Fruit fly (Drosophila melanogaster) whole organism, embryonic: ENCODE measurements around the gene CG10431.

Experiments used
- Abd-B ChIP-seq: fragments of 200-800 bp; sonication (Bioruptor generic); optimal IDR thresholded peaks from 2 replicates; lab custom pipeline; 2018; ENCODE audit warnings: missing biosample characterization, mild to moderate bottlenecking, missing genetic modification characterization, moderate library complexity
- C15 ChIP-seq: fragments of 200-800 bp; sonication (Bioruptor generic); IDR thresholded peaks from 3 replicates; pipeline ENCODE4 v1.3.6; 2022; ENCODE audit warnings: missing biosample characterization, missing genetic modification characterization
- CG10431 ChIP-seq: fragments of 200-800 bp; sonication (Bioruptor generic); optimal IDR thresholded peaks from 3 replicates; lab custom pipeline; 2018; ENCODE audit warnings: missing biosample characterization, mild to moderate bottlenecking, missing genetic modification characterization
- CG11247 ChIP-seq: fragments of 200-800 bp; sonication (Bioruptor generic); IDR thresholded peaks from 2 replicates; pipeline ENCODE4 v1.3.6; 2022; ENCODE audit warnings: missing biosample characterization, missing genetic modification characterization
- CG1233 ChIP-seq: fragments of 200-800 bp; sonication (Bioruptor generic); optimal IDR thresholded peaks from 4 replicates; lab custom pipeline; 2018; ENCODE audit warnings: missing biosample characterization, mild to moderate bottlenecking, missing genetic modification characterization
- CG13775 ChIP-seq: fragments of 200-800 bp; sonication (Bioruptor generic); optimal IDR thresholded peaks from 3 replicates; lab custom pipeline; 2017; ENCODE audit warnings: missing biosample characterization, mild to moderate bottlenecking, missing genetic modification characterization
- CG15514 ChIP-seq: fragments of 200-800 bp; sonication (Bioruptor generic); optimal IDR thresholded peaks from 3 replicates; lab custom pipeline; 2017; ENCODE audit warnings: missing biosample characterization, missing genetic modification characterization, mild to moderate bottlenecking, moderate library complexity, missing genetic modification reagents
- CG1602 ChIP-seq: fragments of 200-800 bp; sonication (Bioruptor generic); optimal IDR thresholded peaks from 3 replicates; lab custom pipeline; 2016; ENCODE audit warnings: missing biosample characterization, missing genetic modification characterization
- CG16815 ChIP-seq: fragments of 200-800 bp; sonication (Bioruptor generic); optimal IDR thresholded peaks from 3 replicates; lab custom pipeline; 2017; ENCODE audit warnings: missing biosample characterization, mild to moderate bottlenecking, missing genetic modification characterization
- CG18476 ChIP-seq: fragments of 200-800 bp; sonication (Bioruptor generic); optimal IDR thresholded peaks from 2 replicates; lab custom pipeline; 2016; ENCODE audit warnings: missing biosample characterization, mild to moderate bottlenecking, missing genetic modification characterization
- CG32767 ChIP-seq: fragments of 200-800 bp; sonication (Bioruptor generic); IDR thresholded peaks from 2 replicates; pipeline ENCODE4 v1.3.6; 2022; ENCODE audit warnings: missing biosample characterization, missing genetic modification characterization
- CG3847 ChIP-seq: fragments of 200-800 bp; sonication (Bioruptor generic); IDR thresholded peaks from 2 replicates; pipeline ENCODE4 v1.3.6; 2022; ENCODE audit warnings: missing biosample characterization, missing genetic modification characterization
- CG4282 ChIP-seq: fragments of 200-800 bp; sonication (Bioruptor generic); optimal IDR thresholded peaks from 2 replicates; lab custom pipeline; 2016; ENCODE audit warnings: missing biosample characterization, missing genetic modification characterization
- CG4707 ChIP-seq: fragments of 200-800 bp; sonication (Bioruptor generic); optimal IDR thresholded peaks from 2 replicates; lab custom pipeline; 2018; ENCODE audit warnings: missing biosample characterization, mild to moderate bottlenecking, missing genetic modification characterization, moderate library complexity
- CG7556 ChIP-seq: fragments of 200-800 bp; sonication (Bioruptor generic); optimal IDR thresholded peaks from 2 replicates; lab custom pipeline; 2017; ENCODE audit warnings: missing biosample characterization, mild to moderate bottlenecking, missing genetic modification characterization
- CG7786 ChIP-seq: fragments of 200-800 bp; sonication (Bioruptor generic); optimal IDR thresholded peaks from 2 replicates; lab custom pipeline; 2016; ENCODE audit warnings: missing biosample characterization, missing genetic modification characterization
- CkIIα-i1 ChIP-seq: fragments of 200-800 bp; sonication (Bioruptor generic); IDR thresholded peaks from 2 replicates; pipeline ENCODE4 v1.3.6; 2022; ENCODE audit warnings: missing biosample characterization, missing genetic modification characterization
- Dbx ChIP-seq: fragments of 200-800 bp; sonication (Bioruptor generic); IDR thresholded peaks from 3 replicates; pipeline ENCODE4 v1.3.6; 2022; ENCODE audit warnings: missing biosample characterization, missing genetic modification characterization
- Fer2 ChIP-seq: fragments of 200-800 bp; sonication (Bioruptor generic); optimal IDR thresholded peaks from 2 replicates; lab custom pipeline; 2018; ENCODE audit warnings: missing biosample characterization, mild to moderate bottlenecking, missing genetic modification characterization, moderate library complexity
- H15 ChIP-seq: fragments of 200-800 bp; sonication (Bioruptor generic); IDR thresholded peaks from 3 replicates; pipeline ENCODE4 v1.3.6; 2022; ENCODE audit warnings: missing biosample characterization, missing genetic modification characterization
- HLHmδ ChIP-seq: fragments of 200-800 bp; sonication (Bioruptor generic); optimal IDR thresholded peaks from 2 replicates; lab custom pipeline; 2018; ENCODE audit warnings: missing biosample characterization, mild to moderate bottlenecking, missing genetic modification characterization, moderate library complexity
- Hr78 ChIP-seq, 2 experiments: fragments of 200-800 bp in 1 of 2; fragments of >200 bp in 1 of 2; sonication (Bioruptor generic) in 1 of 2; optimal IDR thresholded peaks; 2 replicates each; lab custom pipeline; 2017 to 2019; ENCODE audit warnings: missing biosample characterization in 2 of 2, missing genetic modification characterization in 2 of 2, mild to moderate bottlenecking in 1 of 2, moderate library complexity in 1 of 2
- Jarid2 ChIP-seq: fragments of 200-800 bp; sonication (Bioruptor generic); optimal IDR thresholded peaks from 3 replicates; lab custom pipeline; 2017; ENCODE audit warnings: mild to moderate bottlenecking, missing biosample characterization, missing genetic modification reagents, missing genetic modification characterization
- MTF-1 ChIP-seq: fragments of 200-800 bp; sonication (Bioruptor generic); optimal IDR thresholded peaks from 2 replicates; lab custom pipeline; 2018; ENCODE audit warnings: missing biosample characterization, mild to moderate bottlenecking, missing genetic modification characterization, borderline replicate concordance
- Neu2 ChIP-seq: fragments of 200-800 bp; sonication (Bioruptor generic); optimal IDR thresholded peaks from 3 replicates; lab custom pipeline; 2016; ENCODE audit warnings: missing biosample characterization, missing genetic modification characterization, borderline replicate concordance
- NfI ChIP-seq: fragments of 200-800 bp; sonication (Bioruptor generic); optimal IDR thresholded peaks from 3 replicates; lab custom pipeline; 2018; ENCODE audit warnings: missing biosample characterization, mild to moderate bottlenecking, missing genetic modification characterization, moderate library complexity
- Side ChIP-seq: fragments of 200-800 bp; sonication (Bioruptor generic); optimal IDR thresholded peaks from 2 replicates; lab custom pipeline; 2016; ENCODE audit warnings: missing biosample characterization, missing genetic modification characterization
- Sin3A ChIP-seq: fragments of >200 bp; optimal IDR thresholded peaks from 2 replicates; lab custom pipeline; 2018
- Trl ChIP-seq, 3 experiments: fragments of >200 bp in 2 of 3; fragments of 200-800 bp in 1 of 3; sonication (Bioruptor generic) in 1 of 3; optimal IDR thresholded peaks; 2 replicates in 1 of 3; 3 replicates in 2 of 3; lab custom pipeline; 2016 to 2017; ENCODE audit warnings: missing biosample characterization in 1 of 3, missing genetic modification characterization in 1 of 3
- al ChIP-seq: fragments of 200-800 bp; sonication (Bioruptor generic); IDR thresholded peaks from 2 replicates; pipeline ENCODE4 v1.3.6; 2022; ENCODE audit warnings: missing biosample characterization, missing genetic modification characterization
- aop ChIP-seq: fragments of 200-800 bp; sonication (Bioruptor generic); IDR thresholded peaks from 2 replicates; pipeline ENCODE4 v1.3.6; 2022; ENCODE audit warnings: missing biosample characterization, missing genetic modification characterization
- ash1 ChIP-seq: fragments of 200-800 bp; sonication (Bioruptor generic); optimal IDR thresholded peaks from 2 replicates; lab custom pipeline; 2018; ENCODE audit warnings: missing biosample characterization, mild to moderate bottlenecking, missing genetic modification characterization
- bsh ChIP-seq, 2 experiments: fragments of 200-800 bp; sonication (Bioruptor generic); optimal IDR thresholded peaks; 2 replicates each; lab custom pipeline; 2017 to 2018; ENCODE audit warnings: mild to moderate bottlenecking in 2 of 2, missing biosample characterization in 2 of 2, missing genetic modification characterization in 2 of 2, moderate library complexity in 1 of 2
- cad ChIP-seq: fragments of >200 bp; optimal IDR thresholded peaks from 2 replicates; lab custom pipeline; 2017; ENCODE audit warnings: missing biosample characterization, missing genetic modification characterization
- chinmo ChIP-seq: fragments of 200-800 bp; sonication (Bioruptor generic); IDR thresholded peaks from 4 replicates; pipeline ENCODE4 v1.3.6; 2022; ENCODE audit warnings: missing biosample characterization, missing genetic modification characterization; ENCODE audit not compliant: partially characterized antibody
- danr ChIP-seq: fragments of 200-800 bp; sonication (Bioruptor generic); IDR thresholded peaks from 2 replicates; pipeline ENCODE4 v1.3.6; 2022; ENCODE audit warnings: missing biosample characterization, missing genetic modification characterization
- lbe ChIP-seq: fragments of 200-800 bp; sonication (Bioruptor generic); optimal IDR thresholded peaks from 2 replicates; lab custom pipeline; 2016; ENCODE audit warnings: missing biosample characterization, mild to moderate bottlenecking, missing genetic modification characterization
- lilli ChIP-seq: fragments of 200-800 bp; sonication (Bioruptor generic); optimal IDR thresholded peaks from 3 replicates; lab custom pipeline; 2016; ENCODE audit warnings: missing biosample characterization, missing genetic modification characterization
- lola ChIP-seq, 3 experiments: fragments of >200 bp in 2 of 3; fragments of 200-800 bp in 1 of 3; sonication (Bioruptor generic) in 1 of 3; optimal IDR thresholded peaks; 2 replicates each; lab custom pipeline; 2017 to 2019; ENCODE audit warnings: missing biosample characterization in 3 of 3, missing genetic modification characterization in 3 of 3, mild to moderate bottlenecking in 1 of 3, moderate library complexity in 1 of 3
- repo ChIP-seq: fragments of 200-800 bp; sonication (Bioruptor generic); optimal IDR thresholded peaks from 2 replicates; lab custom pipeline; 2016; ENCODE audit warnings: missing biosample characterization, missing genetic modification characterization
- row ChIP-seq: fragments of 200-800 bp; sonication (Bioruptor generic); IDR thresholded peaks from 3 replicates; pipeline ENCODE4 v1.3.6; 2022; ENCODE audit warnings: missing biosample characterization, missing genetic modification characterization
- salm ChIP-seq: fragments of 200-800 bp; sonication (Bioruptor generic); optimal IDR thresholded peaks from 2 replicates; lab custom pipeline; 2018; ENCODE audit warnings: missing biosample characterization, mild to moderate bottlenecking, missing genetic modification characterization
- sens ChIP-seq: fragments of 200-800 bp; sonication (Bioruptor generic); peaks from one replicate; lab custom pipeline; 2016; ENCODE audit warnings: missing biosample characterization, missing genetic modification characterization
- seq ChIP-seq: fragments of 200-800 bp; sonication (Bioruptor generic); IDR thresholded peaks from 2 replicates; pipeline ENCODE4 v1.3.6; 2022; ENCODE audit warnings: missing biosample characterization, missing genetic modification characterization
- shn ChIP-seq: fragments of 200-800 bp; sonication (Bioruptor generic); optimal IDR thresholded peaks from 3 replicates; lab custom pipeline; 2016; ENCODE audit warnings: missing biosample characterization, missing genetic modification characterization
- sima ChIP-seq: fragments of 200-800 bp; sonication (Bioruptor generic); optimal IDR thresholded peaks from 2 replicates; lab custom pipeline; 2016; ENCODE audit warnings: missing biosample characterization, missing genetic modification characterization
- tio ChIP-seq: fragments of 200-800 bp; sonication (Bioruptor generic); optimal IDR thresholded peaks from 2 replicates; lab custom pipeline; 2017; ENCODE audit warnings: missing biosample characterization, missing genetic modification characterization, inconsistent platforms
- zf30C ChIP-seq: fragments of 200-800 bp; sonication (Bioruptor generic); optimal IDR thresholded peaks from 3 replicates; lab custom pipeline; 2018; ENCODE audit warnings: missing biosample characterization, mild to moderate bottlenecking, missing genetic modification characterization

The CG10431 gene

DNA sequence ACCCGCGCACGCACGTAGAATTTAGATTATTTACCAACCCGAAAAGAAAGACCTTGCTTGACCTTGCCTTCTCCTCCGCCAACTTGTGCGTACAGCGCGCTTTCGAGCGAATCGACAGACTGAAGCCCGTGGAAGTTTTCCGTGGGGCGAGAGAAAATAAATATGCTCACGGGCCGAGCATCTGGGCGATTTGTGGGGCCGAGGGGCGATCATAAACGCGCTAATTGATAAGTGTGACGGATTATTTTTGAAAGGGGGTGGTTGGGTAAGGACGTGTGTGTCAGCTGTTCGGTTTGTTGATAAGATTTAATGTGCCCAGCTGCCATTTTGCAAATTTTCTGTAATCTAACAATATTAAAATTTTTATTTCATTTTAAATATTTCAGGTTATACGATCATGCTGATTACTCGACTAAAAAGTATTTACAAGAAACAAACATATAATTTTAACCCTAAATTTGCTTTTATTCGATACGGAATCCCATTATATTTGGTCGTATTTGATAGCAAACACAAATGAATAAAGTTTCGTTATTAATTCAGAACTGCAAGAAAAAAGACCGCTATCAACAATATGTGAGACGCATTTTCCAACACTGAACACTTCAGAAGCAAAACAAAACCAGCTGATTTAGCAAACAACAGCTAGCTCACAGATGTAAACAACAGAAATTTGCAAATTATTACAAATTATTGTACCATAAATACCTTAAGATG lies at the start of gene CG10431, which contains the start of gene L2HGDH (continued):
- TF ChIP-seq shn, result no peak
- TF ChIP-seq H15, result no peak
- peak; percentile 39 for TF ChIP-seq CG1233 (GFP tag; lab: Kevin White, UChicago)
- no peak for TF ChIP-seq aop (GFP tag; lab: Robert Waterston, UW)
- TF ChIP-seq lola (GFP tag; optimal IDR thresholded peaks at IDR 0.05; lab: Kevin White, UChicago), result peak in 1 of 3 experiments; percentile 69
- no peak for TF ChIP-seq CG4282 (GFP tag; lab: Kevin White, UChicago)
- TF ChIP-seq bsh (GFP tag; optimal IDR thresholded peaks at IDR 0.05; lab: Kevin White, UChicago), result peak in 1 of 2 experiments; percentile 41
- TF ChIP-seq tio (GFP tag; lab: Kevin White, UChicago), result peak; percentile 40
- TF ChIP-seq zf30C (GFP tag; lab: Kevin White, UChicago), result no peak
- peak in 1 of 2 experiments; percentile 72 for TF ChIP-seq Hr78 (GFP tag; optimal IDR thresholded peaks at IDR 0.05; lab: Kevin White, UChicago)
- no peak for TF ChIP-seq CkIIα-i1
- TF ChIP-seq al, result no peak
- peak; percentile 26; the same call in 1 of the 2 replicates for TF ChIP-seq CG11247 (GFP tag; lab: Robert Waterston, UW)
- TF ChIP-seq ash1 (GFP tag; lab: Kevin White, UChicago), result no peak
- TF ChIP-seq row, result peak; percentile 77
- TF ChIP-seq CG4707, result no peak
- peak; percentile 65 for TF ChIP-seq CG15514
- TF ChIP-seq NfI (GFP tag; lab: Kevin White, UChicago), result peak; percentile 57
- TF ChIP-seq CG7786 (GFP tag; lab: Kevin White, UChicago), result peak; percentile 14
- 0 out of 3 replicates have a peak, but pooled peaks have one; percentile 27 for TF ChIP-seq Dbx
- TF ChIP-seq Side (GFP tag; lab: Kevin White, UChicago), result peak; percentile 7
- TF ChIP-seq Neu2 (GFP tag; lab: Kevin White, UChicago), result no peak
- peak; percentile 64 for TF ChIP-seq CG3847 (GFP tag; lab: Robert Waterston, UW)
- TF ChIP-seq lbe (GFP tag; lab: Kevin White, UChicago), result peak; percentile 77
- TF ChIP-seq danr (GFP tag; lab: Robert Waterston, UW), result 0 out of 2 replicates have a peak, but pooled peaks have one; percentile 20
- TF ChIP-seq sima (GFP tag; lab: Kevin White, UChicago), result no peak
- peak; percentile 55 for TF ChIP-seq CG1602 (GFP tag; lab: Kevin White, UChicago)
- peak in 1 of 2 experiments; percentile 48 for TF ChIP-seq Trl (optimal IDR thresholded peaks at IDR 0.05; lab: Kevin White, UChicago)
- peak; percentile 48 for TF ChIP-seq Trl (GFP tag; optimal IDR thresholded peaks at IDR 0.05; lab: Kevin White, UChicago)
- TF ChIP-seq C15 (GFP tag; lab: Robert Waterston, UW), result no peak
- TF ChIP-seq CG13775 (GFP tag; lab: Kevin White, UChicago), result peak; percentile 63
- TF ChIP-seq Sin3A (lab: Kevin White, UChicago), result peak; percentile 40
- TF ChIP-seq salm (tag; lab: Kevin White, UChicago), result peak; percentile 28
- peak; percentile 67 for TF ChIP-seq CG7556
- peak; percentile 39; the same call in 1 of the 2 replicates for TF ChIP-seq seq
- peak; percentile 60 for TF ChIP-seq Fer2
- TF ChIP-seq Abd-B (GFP tag; lab: Kevin White, UChicago), result peak; percentile 67
- no peak for TF ChIP-seq CG32767 (GFP tag; lab: Robert Waterston, UW)
- peak; percentile 92 for TF ChIP-seq sens (GFP tag; lab: Kevin White, UChicago)
- no peak for TF ChIP-seq chinmo (GFP tag; lab: Robert Waterston, UW)
- TF ChIP-seq HLHmδ (GFP tag; lab: Kevin White, UChicago), result no peak
- no peak for TF ChIP-seq CG16815 (GFP tag; lab: Kevin White, UChicago)
- peak; percentile 30 for TF ChIP-seq repo (GFP tag; lab: Kevin White, UChicago)
- TF ChIP-seq CG18476 (GFP tag; lab: Kevin White, UChicago), result peak; percentile 62
- peak; percentile 70 for TF ChIP-seq MTF-1 (GFP tag; lab: Kevin White, UChicago)
- peak; percentile 57 for TF ChIP-seq Jarid2 (GFP tag; lab: Kevin White, UChicago)
- no peak for TF ChIP-seq cad (GFP tag; lab: Kevin White, UChicago)
- TF ChIP-seq CG10431, result peak; percentile 45
- TF ChIP-seq lilli (GFP tag; lab: Kevin White, UChicago), result peak; percentile 67
